Worm (Caenorhabditis elegans) whole organism, midembryonic: ENCODE data around the gene dmsr-3.
A peak's percentile ranks its signal among the peaks of the same experiment; 100 is the strongest.

Source experiments
- T22C8.4 ChIP-seq: fragments of 200-800 bp; sonication (Bioruptor generic); IDR thresholded peaks from 2 replicates; pipeline ENCODE4 v1.3.6; 2022; ENCODE audit warnings: missing genetic modification characterization, missing compliant biosample characterization
- cog-1 ChIP-seq: sonication (generic microtip); optimal IDR thresholded peaks from 2 replicates; lab custom pipeline; 2016; ENCODE audit warnings: missing genetic modification characterization, missing compliant biosample characterization
- flt-1 ChIP-seq: fragments of 200-800 bp; sonication (Bioruptor generic); IDR thresholded peaks from 2 replicates; pipeline ENCODE4 v1.3.6; 2022; ENCODE audit warnings: missing genetic modification characterization, missing compliant biosample characterization
- klf-2 ChIP-seq: fragments of 200-800 bp; sonication (Bioruptor generic); conservative IDR thresholded peaks from 2 replicates; pipeline ENCODE4 v1.3.6; 2022; ENCODE audit warnings: missing genetic modification reagents, missing genetic modification characterization, missing compliant biosample characterization
- med-1 ChIP-seq: sonication (generic microtip); optimal IDR thresholded peaks from 2 replicates; lab custom pipeline; 2017; ENCODE audit warnings: missing genetic modification characterization, mild to moderate bottlenecking, missing compliant biosample characterization, antibody characterized with exemption, missing genetic modification reagents; ENCODE audit not compliant: insufficient read depth
- ref-1 ChIP-seq: fragments of 200-800 bp; sonication (Bioruptor generic); conservative IDR thresholded peaks from 2 replicates; pipeline ENCODE4 v1.3.6; 2022; ENCODE audit warnings: missing genetic modification reagents, missing genetic modification characterization, missing compliant biosample characterization
- tab-1 ChIP-seq: fragments of 200-800 bp; sonication (Bioruptor generic); IDR thresholded peaks from 2 replicates; pipeline ENCODE4 v1.3.6; 2022; ENCODE audit warnings: missing genetic modification characterization, missing compliant biosample characterization
- ztf-23 ChIP-seq: fragments of 200-800 bp; sonication (Bioruptor generic); IDR thresholded peaks from 2 replicates; pipeline ENCODE4 v1.3.6; 2022; ENCODE audit warnings: missing genetic modification reagents, missing genetic modification characterization, missing compliant biosample characterization
- ztf-29 ChIP-seq: fragments of 200-800 bp; sonication (Bioruptor generic); IDR thresholded peaks from 2 replicates; pipeline ENCODE4 v1.3.6; 2022; ENCODE audit warnings: missing genetic modification reagents, missing genetic modification characterization, missing compliant biosample characterization

The dmsr-3 gene

ce11 chrII:13334966-13335698 is 20.9 kb downstream of the dmsr-3 start:
- TF ChIP-seq ref-1 (0 out of 2 replicates have a peak, but pooled peaks have one; percentile 20), tab-1 (GFP tag; lab: Robert Waterston, UW) (peak; percentile 34; the same call in 1 of the 2 replicates), ztf-23 (GFP tag; lab: Robert Waterston, UW) (no peak), med-1 (GFP tag; lab: Kevin White, UChicago) (no peak), ztf-29 (GFP tag; lab: Robert Waterston, UW) (peak; percentile 61), flt-1 (GFP tag; lab: Robert Waterston, UW) (no peak; the same call in none of the 2 replicates), T22C8.4 (GFP tag; lab: Robert Waterston, UW) (peak; percentile 96), cog-1 (tag; lab: Kevin White, UChicago) (peak; percentile 94), klf-2 (GFP tag; lab: Robert Waterston, UW) (no peak)

- no peak for TF ChIP-seq ztf-29 (GFP tag; lab: Robert Waterston, UW)
- no peak for TF ChIP-seq ref-1
- no peak for TF ChIP-seq ztf-23 (GFP tag; lab: Robert Waterston, UW)
- no peak for TF ChIP-seq med-1 (GFP tag; lab: Kevin White, UChicago)
- no peak for TF ChIP-seq cog-1 (tag; lab: Kevin White, UChicago)
- TF ChIP-seq flt-1 (GFP tag; lab: Robert Waterston, UW), result no peak
Measured at ce11 chrII:13333103-13333764, 22.8 kb downstream of the dmsr-3 start.

- TF ChIP-seq med-1 (GFP tag; lab: Kevin White, UChicago) (no peak), T22C8.4 (GFP tag; lab: Robert Waterston, UW) (no peak)
Measured at ce11 chrII:13330359-13330758, 25.6 kb downstream of the dmsr-3 start, which contains the start of gene sam-10. TSS of gene sam-10 (minus strand) at chrII:13330525.

ce11 chrII:13326478-13326877 is 29.5 kb downstream of the dmsr-3 start:
- TF ChIP-seq klf-2 (GFP tag; lab: Robert Waterston, UW), result no peak
- TF ChIP-seq flt-1 (GFP tag; lab: Robert Waterston, UW), result no peak
- no peak for TF ChIP-seq cog-1 (tag; lab: Kevin White, UChicago)
- TF ChIP-seq ref-1, result no peak
- no peak for TF ChIP-seq med-1 (GFP tag; lab: Kevin White, UChicago)
- no peak for TF ChIP-seq T22C8.4 (GFP tag; lab: Robert Waterston, UW)
- TF ChIP-seq ztf-23 (GFP tag; lab: Robert Waterston, UW), result no peak
- no peak for TF ChIP-seq ztf-29 (GFP tag; lab: Robert Waterston, UW)
- TF ChIP-seq tab-1 (GFP tag; lab: Robert Waterston, UW), result no peak

ce11 chrII:13325290-13325689 is 30.7 kb downstream of the dmsr-3 start:
- TF ChIP-seq klf-2 (GFP tag; lab: Robert Waterston, UW) (0 out of 2 replicates have a peak, but pooled peaks have one; percentile 22), ref-1 (no peak)

ce11 chrII:13321235-13321634 is 34.8 kb downstream of the dmsr-3 start:
- TF ChIP-seq ztf-29 (GFP tag; lab: Robert Waterston, UW) (no peak), tab-1 (GFP tag; lab: Robert Waterston, UW) (no peak), ref-1 (no peak), ztf-23 (GFP tag; lab: Robert Waterston, UW) (no peak), flt-1 (GFP tag; lab: Robert Waterston, UW) (no peak), T22C8.4 (GFP tag; lab: Robert Waterston, UW) (no peak), cog-1 (tag; lab: Kevin White, UChicago) (no peak), klf-2 (GFP tag; lab: Robert Waterston, UW) (no peak)

ce11 chrII:13320811-13321210 is 35.2 kb downstream of the dmsr-3 start, which contains the start of gene mac-1:
TSS of gene mac-1 (minus strand) at chrII:13320911.
- no peak for TF ChIP-seq tab-1 (GFP tag; lab: Robert Waterston, UW)
- no peak for TF ChIP-seq T22C8.4 (GFP tag; lab: Robert Waterston, UW)
- no peak for TF ChIP-seq ztf-23 (GFP tag; lab: Robert Waterston, UW)
- TF ChIP-seq klf-2 (GFP tag; lab: Robert Waterston, UW), result no peak
- TF ChIP-seq med-1 (GFP tag; lab: Kevin White, UChicago), result no peak
- TF ChIP-seq ref-1, result no peak
- TF ChIP-seq flt-1 (GFP tag; lab: Robert Waterston, UW), result no peak
- TF ChIP-seq ztf-29 (GFP tag; lab: Robert Waterston, UW), result no peak
- no peak for TF ChIP-seq cog-1 (tag; lab: Kevin White, UChicago)

ce11 chrII:13316630-13317029 is 39.4 kb downstream of the dmsr-3 start:
- TF ChIP-seq cog-1 (tag; lab: Kevin White, UChicago) (no peak), ztf-29 (GFP tag; lab: Robert Waterston, UW) (no peak), ztf-23 (GFP tag; lab: Robert Waterston, UW) (no peak), klf-2 (GFP tag; lab: Robert Waterston, UW) (no peak)

ce11 chrII:13315637-13316523 is 40.1 kb downstream of the dmsr-3 start:
- TF ChIP-seq T22C8.4 (GFP tag; lab: Robert Waterston, UW) (peak; percentile 100), tab-1 (GFP tag; lab: Robert Waterston, UW) (no peak), med-1 (GFP tag; lab: Kevin White, UChicago) (no peak), flt-1 (GFP tag; lab: Robert Waterston, UW) (no peak)
